Worm (Caenorhabditis elegans) whole organism, early embryonic: ENCODE results near the gene sec-23.

Source experiments
- B0310.2 ChIP-seq: sonication (generic microtip); optimal IDR thresholded peaks from 2 replicates; lab custom pipeline; 2016; ENCODE audit warnings: mild to moderate bottlenecking, missing genetic modification characterization, missing compliant biosample characterization
- F13C5.2 ChIP-seq: sonication (generic microtip); optimal IDR thresholded peaks from 2 replicates; lab custom pipeline; 2017; ENCODE audit warnings: mild to moderate bottlenecking, missing genetic modification characterization, inconsistent platforms, missing compliant biosample characterization
- aly-1 ChIP-seq: sonication (generic microtip); optimal IDR thresholded peaks from 2 replicates; lab custom pipeline; 2016; ENCODE audit warnings: missing genetic modification characterization, missing compliant biosample characterization
- ama-1 ChIP-seq: fragments of 150-350 bp; optimal IDR thresholded peaks from 2 replicates; lab custom pipeline; 2014
- ceh-13 ChIP-seq: fragments of 200-800 bp; sonication (Bioruptor generic); optimal IDR thresholded peaks from 2 replicates; lab custom pipeline; 2018; ENCODE audit warnings: mild to moderate bottlenecking, missing genetic modification characterization, missing compliant biosample characterization
- ceh-36 ChIP-seq: sonication (generic microtip); optimal IDR thresholded peaks from 2 replicates; lab custom pipeline; 2016; ENCODE audit warnings: missing genetic modification characterization, inconsistent platforms, missing compliant biosample characterization
- ets-7 ChIP-seq: sonication (generic microtip); optimal IDR thresholded peaks from 2 replicates; lab custom pipeline; 2016; ENCODE audit warnings: missing genotype, missing genetic modification characterization, missing compliant biosample characterization
- flt-1 ChIP-seq: fragments of 200-800 bp; sonication (Bioruptor generic); IDR thresholded peaks from 2 replicates; pipeline ENCODE4 v1.3.6; 2022; ENCODE audit warnings: missing genetic modification characterization, missing compliant biosample characterization
- hmbx-1 ChIP-seq: sonication (generic microtip); optimal IDR thresholded peaks from 2 replicates; lab custom pipeline; 2016; ENCODE audit warnings: mild to moderate bottlenecking, missing genetic modification characterization, missing compliant biosample characterization
- hmg-4 ChIP-seq: fragments of 200-800 bp; sonication (Bioruptor generic); optimal IDR thresholded peaks from 2 replicates; lab custom pipeline; 2018; ENCODE audit warnings: mild to moderate bottlenecking, missing genetic modification characterization, missing compliant biosample characterization
- hnd-1 ChIP-seq: sonication (generic microtip); optimal IDR thresholded peaks from 2 replicates; lab custom pipeline; 2016; ENCODE audit warnings: missing genetic modification characterization, missing compliant biosample characterization
- pes-1 ChIP-seq: fragments of 200-800 bp; sonication (Bioruptor generic); IDR thresholded peaks from 2 replicates; pipeline ENCODE4 v1.3.6; 2022; ENCODE audit warnings: missing genetic modification reagents, missing genetic modification characterization, missing compliant biosample characterization
- scrt-1 ChIP-seq: fragments of 200-800 bp; sonication (Bioruptor generic); IDR thresholded peaks from 2 replicates; pipeline ENCODE4 v1.3.6; 2022; ENCODE audit warnings: missing genetic modification characterization, missing compliant biosample characterization
- sea-1 ChIP-seq: fragments of 200-800 bp; sonication (Bioruptor generic); conservative IDR thresholded peaks from 2 replicates; pipeline ENCODE4 v1.3.6; 2022; ENCODE audit warnings: missing genetic modification characterization, missing compliant biosample characterization
- tbx-11 ChIP-seq: fragments of 200-800 bp; sonication (Bioruptor generic); IDR thresholded peaks from 2 replicates; pipeline ENCODE4 v1.3.6; 2022; ENCODE audit warnings: missing genetic modification characterization, missing compliant biosample characterization
- tbx-37 ChIP-seq: fragments of 200-800 bp; sonication (Bioruptor generic); conservative IDR thresholded peaks from 2 replicates; pipeline ENCODE4 v1.3.6; 2022; ENCODE audit warnings: missing genetic modification reagents, missing genetic modification characterization, missing compliant biosample characterization
- tra-4 ChIP-seq: sonication (generic microtip); optimal IDR thresholded peaks from 2 replicates; lab custom pipeline; 2017; ENCODE audit warnings: missing genetic modification characterization, missing compliant biosample characterization

Gene sec-23

DNA sequence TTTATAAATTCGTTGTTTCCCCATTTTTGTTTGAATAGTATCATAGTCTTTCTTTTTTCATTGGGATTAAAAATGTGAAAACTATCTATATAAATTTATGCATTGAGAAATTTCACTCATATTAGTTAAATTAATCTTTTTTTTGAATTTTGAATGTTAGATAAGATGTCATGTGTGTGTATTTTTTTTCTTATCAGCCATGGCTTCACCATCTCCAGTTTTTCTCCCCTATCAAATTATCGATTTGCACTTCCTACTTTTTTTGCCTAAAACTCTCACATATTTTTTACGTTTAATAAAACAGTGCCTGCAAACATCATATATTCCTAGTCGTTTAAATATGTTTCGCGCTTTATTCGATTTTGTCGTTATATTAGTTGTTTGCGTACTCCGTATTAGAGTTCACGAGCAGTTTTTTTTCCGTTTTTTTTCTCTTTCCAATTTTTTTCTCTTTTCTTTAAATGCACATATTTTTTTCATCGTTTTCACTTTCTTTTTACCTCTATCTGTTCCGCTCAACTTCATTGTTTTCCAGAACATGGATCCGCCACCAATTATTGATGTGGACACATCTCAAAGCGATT, 56.7 kb downstream of the sec-23 start, which contains the start of gene Y113G7A.13:
Gene Y113G7A.13 (plus strand): TSS at position 534 of the 584 bp plus-strand sequence.
- no peak for TF ChIP-seq aly-1 (tag; lab: Kevin White, UChicago)
- no peak for TF ChIP-seq ama-1 (lab: Kevin White, UChicago)
- TF ChIP-seq hmg-4 (GFP tag; lab: Kevin White, UChicago) = no peak
- no peak for TF ChIP-seq ceh-36
- no peak for TF ChIP-seq ceh-13 (GFP tag; lab: Kevin White, UChicago)
- TF ChIP-seq hnd-1 = no peak
- TF ChIP-seq pes-1 (GFP tag; lab: Robert Waterston, UW) = no peak
- no peak for TF ChIP-seq hmbx-1
- TF ChIP-seq ets-7 = no peak
- no peak for TF ChIP-seq tra-4 (tag; lab: Kevin White, UChicago)
- no peak for TF ChIP-seq scrt-1 (GFP tag; lab: Robert Waterston, UW)
- TF ChIP-seq tbx-37 = no peak
- no peak for TF ChIP-seq tbx-11 (GFP tag; lab: Robert Waterston, UW)
- TF ChIP-seq flt-1 (GFP tag; lab: Robert Waterston, UW) = no peak
- no peak for TF ChIP-seq F13C5.2
- TF ChIP-seq sea-1 (GFP tag; lab: Robert Waterston, UW) = no peak
- TF ChIP-seq B0310.2 (tag; lab: Kevin White, UChicago) = no peak

DNA sequence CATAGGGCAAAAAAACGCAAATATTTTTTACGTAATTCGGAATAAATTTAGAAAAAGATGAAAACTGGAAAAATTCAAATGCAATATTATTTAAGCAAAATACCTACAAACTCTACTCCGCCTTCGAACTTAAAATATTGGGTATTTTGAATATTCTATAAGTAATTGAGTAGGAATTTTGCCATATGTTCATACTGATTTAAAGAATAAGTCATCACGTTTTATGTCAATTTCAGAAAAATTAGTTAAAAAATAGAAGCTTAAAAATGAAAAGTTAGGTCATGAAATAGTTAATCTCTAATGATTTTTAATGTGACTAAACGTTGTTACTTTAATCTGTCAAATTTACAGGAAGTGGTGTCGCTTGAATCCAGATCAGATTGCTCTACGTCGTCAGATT, 60.4 kb downstream of the sec-23 start, which contains the start of gene F19B2.7:
Gene F19B2.7 (plus strand): TSS at position 301 of the 400 bp plus-strand sequence.
- no peak for TF ChIP-seq F13C5.2
- no peak for TF ChIP-seq tbx-11 (GFP tag; lab: Robert Waterston, UW)

DNA sequence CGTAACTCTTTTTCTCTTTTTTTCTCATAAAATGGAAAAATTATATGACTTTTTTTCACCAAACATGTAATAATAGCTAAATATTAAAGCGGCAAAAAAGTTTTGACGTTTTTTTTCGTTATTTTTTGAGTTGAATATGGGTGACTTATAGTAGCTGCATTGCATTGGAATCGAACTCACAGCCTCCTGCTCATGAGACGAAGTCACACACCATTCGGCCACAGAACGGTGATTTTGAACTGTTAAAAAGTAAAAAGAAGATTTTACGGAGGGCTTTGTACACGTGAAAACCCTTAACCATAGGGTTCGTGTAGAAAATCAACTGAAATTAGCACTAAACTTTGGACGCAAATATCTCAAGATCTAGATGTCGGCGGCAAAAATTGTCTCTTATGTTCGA, 60.8 kb downstream of the sec-23 start:
- TF ChIP-seq tra-4 (tag; lab: Kevin White, UChicago) = no peak
- TF ChIP-seq hmg-4 (GFP tag; lab: Kevin White, UChicago) = no peak
- no peak for TF ChIP-seq aly-1 (tag; lab: Kevin White, UChicago)
- TF ChIP-seq F13C5.2 = no peak
- no peak for TF ChIP-seq pes-1 (GFP tag; lab: Robert Waterston, UW)
- TF ChIP-seq sea-1 (GFP tag; lab: Robert Waterston, UW) = no peak
- no peak for TF ChIP-seq ceh-36
- TF ChIP-seq flt-1 (GFP tag; lab: Robert Waterston, UW) = no peak
- TF ChIP-seq B0310.2 (tag; lab: Kevin White, UChicago) = no peak
- TF ChIP-seq hnd-1 = no peak
- TF ChIP-seq tbx-37 = no peak
